Worm (Caenorhabditis elegans) whole organism, L1 larva: ENCODE results near the gene C34D10.1.

ENCODE experiments used
- ceh-8 ChIP-seq: fragments of 200-800 bp; sonication (Bioruptor generic); optimal IDR thresholded peaks from 2 replicates; lab custom pipeline; 2018; ENCODE audit warnings: mild to moderate bottlenecking, missing genetic modification characterization, moderate library complexity, missing compliant biosample characterization
- fos-1 ChIP-seq: fragments of 150-350 bp; optimal IDR thresholded peaks from 2 replicates; lab custom pipeline; 2014; ENCODE audit warnings: missing biosample characterization, missing genetic modification characterization
- lsy-2 ChIP-seq, 2 experiments: fragments of 150-350 bp; optimal IDR thresholded peaks; 2 replicates each; lab custom pipeline; 2014; ENCODE audit warnings: missing biosample characterization in 2 of 2, missing genetic modification characterization in 2 of 2
- nhr-76 ChIP-seq: sonication (generic microtip); optimal IDR thresholded peaks from 2 replicates; lab custom pipeline; 2017; ENCODE audit warnings: missing biosample characterization, missing genetic modification characterization
- sptf-1 ChIP-seq: fragments of 150-350 bp; optimal IDR thresholded peaks from 2 replicates; lab custom pipeline; 2014; ENCODE audit warnings: missing biosample characterization, missing genetic modification characterization
- unc-62 ChIP-seq: fragments of 150-350 bp; optimal IDR thresholded peaks from 2 replicates; lab custom pipeline; 2014; ENCODE audit warnings: missing biosample characterization, missing genetic modification reagents, missing genetic modification characterization
- ztf-4 ChIP-seq: fragments of 150-350 bp; optimal IDR thresholded peaks from 2 replicates; lab custom pipeline; 2014; ENCODE audit warnings: missing biosample characterization, missing genetic modification characterization

ce11 chrX:8078899-8079298 is 49.6 kb downstream of the C34D10.1 start:
- TF ChIP-seq unc-62 (GFP tag; lab: Kevin White, UChicago) (no peak), nhr-76 (no peak), ceh-8 (GFP tag; lab: Kevin White, UChicago) (no peak), sptf-1 (tag; lab: Kevin White, UChicago) (no peak), fos-1 (tag; lab: Kevin White, UChicago) (no peak), ztf-4 (no peak), lsy-2 (tag; optimal IDR thresholded peaks at IDR 0.05; lab: Kevin White, UChicago) (no peak)
